Worm (Caenorhabditis elegans) whole organism, L3 larva: ENCODE results near the gene rab-35.

ENCODE experiments used
- jun-1 ChIP-seq: fragments of 150-350 bp; optimal IDR thresholded peaks from 2 replicates; lab custom pipeline; 2014; ENCODE audit warnings: missing biosample characterization, missing genetic modification reagents, missing genetic modification characterization
- lin-39 ChIP-seq: fragments of 150-350 bp; optimal IDR thresholded peaks from 2 replicates; lab custom pipeline; 2018; ENCODE audit warnings: missing biosample characterization, missing genetic modification reagents, missing genetic modification characterization
- lsy-12 ChIP-seq: sonication (generic microtip); optimal IDR thresholded peaks from 2 replicates; lab custom pipeline; 2016; ENCODE audit warnings: mild to moderate bottlenecking, missing genetic modification characterization, missing compliant biosample characterization
- mdl-1 ChIP-seq: fragments of 150-350 bp; optimal IDR thresholded peaks from 2 replicates; lab custom pipeline; 2014; ENCODE audit warnings: missing biosample characterization, missing genetic modification characterization
- nhr-67 ChIP-seq: fragments of 150-350 bp; optimal IDR thresholded peaks from 2 replicates; lab custom pipeline; 2014; ENCODE audit warnings: missing biosample characterization, missing genetic modification characterization

ce11 chrIII:11283648-11284047 is 27.7 kb downstream of the rab-35 start:
- no peak for TF ChIP-seq jun-1 (tag; lab: Kevin White, UChicago)
- no peak for TF ChIP-seq mdl-1
- no peak for TF ChIP-seq lin-39 (tag; lab: Kevin White, UChicago)
- TF ChIP-seq nhr-67 (tag; lab: Kevin White, UChicago) = no peak
- no peak for TF ChIP-seq lsy-12 (tag; lab: Kevin White, UChicago)
